Worm (Caenorhabditis elegans) whole organism, L1 larva: ENCODE results near the gene K08D9.6.
A peak's percentile ranks its signal among the peaks of the same experiment; 100 is the strongest.

Source experiments
- C04F5.9 ChIP-seq: sonication (generic microtip); optimal IDR thresholded peaks from 2 replicates; lab custom pipeline; 2016; ENCODE audit warnings: missing genetic modification characterization, missing compliant biosample characterization
- C16A3.4 ChIP-seq: fragments of 150-350 bp; optimal IDR thresholded peaks from 2 replicates; lab custom pipeline; 2014; ENCODE audit warnings: missing biosample characterization, missing genetic modification characterization
- C34B4.2 ChIP-seq: sonication (generic microtip); optimal IDR thresholded peaks from 2 replicates; lab custom pipeline; 2017; ENCODE audit warnings: mild to moderate bottlenecking, missing genetic modification characterization, missing compliant biosample characterization
- F16B12.6 ChIP-seq: fragments of 150-350 bp; optimal IDR thresholded peaks from 2 replicates; lab custom pipeline; 2014; ENCODE audit warnings: missing biosample characterization, missing genetic modification characterization
- Y116A8C.19 ChIP-seq: sonication (generic microtip); optimal IDR thresholded peaks from 2 replicates; lab custom pipeline; 2016; ENCODE audit warnings: missing compliant biosample characterization, missing genetic modification characterization, borderline replicate concordance
- alr-1 ChIP-seq: fragments of 200-800 bp; sonication (Bioruptor generic); optimal IDR thresholded peaks from 2 replicates; lab custom pipeline; 2018; ENCODE audit warnings: borderline replicate concordance, mild to moderate bottlenecking, missing genetic modification characterization, missing compliant biosample characterization
- blmp-1 ChIP-seq: fragments of 150-350 bp; optimal IDR thresholded peaks from 2 replicates; lab custom pipeline; 2014; ENCODE audit warnings: missing biosample characterization, missing genetic modification characterization
- ceh-63 ChIP-seq: fragments of 200-800 bp; sonication (Bioruptor generic); optimal IDR thresholded peaks from 2 replicates; lab custom pipeline; 2018; ENCODE audit warnings: mild to moderate bottlenecking, missing genetic modification characterization, missing compliant biosample characterization
- ceh-82 ChIP-seq, 3 experiments: fragments of 150-350 bp in 1 of 3; sonication (generic microtip) in 2 of 3; optimal IDR thresholded peaks; 2 replicates each; lab custom pipeline; 2014 to 2017; ENCODE audit warnings: missing biosample characterization in 3 of 3, missing genetic modification characterization in 3 of 3
- efl-1 ChIP-seq, 4 experiments: fragments of 150-350 bp; optimal IDR thresholded peaks in 3 of 4; peaks in 1 of 4; 1 replicate in 1 of 4; 2 replicates in 3 of 4; lab custom pipeline; 2014; ENCODE audit warnings: missing biosample characterization in 2 of 4, missing genetic modification characterization in 2 of 4, missing genetic modification reagents in 2 of 4
- egl-13 ChIP-seq: sonication (generic microtip); optimal IDR thresholded peaks from 2 replicates; lab custom pipeline; 2016; ENCODE audit warnings: missing genotype, missing genetic modification reagents, missing genetic modification characterization, missing compliant biosample characterization
- elt-2 ChIP-seq: sonication (generic microtip); optimal IDR thresholded peaks from 2 replicates; lab custom pipeline; 2016; ENCODE audit warnings: missing genetic modification characterization, mild to moderate bottlenecking, inconsistent platforms, missing compliant biosample characterization, missing genetic modification reagents
- fkh-4 ChIP-seq: sonication (generic microtip); optimal IDR thresholded peaks from 2 replicates; lab custom pipeline; 2016; ENCODE audit warnings: missing compliant biosample characterization, missing genetic modification characterization, borderline replicate concordance
- fkh-8 ChIP-seq: sonication (generic microtip); optimal IDR thresholded peaks from 2 replicates; lab custom pipeline; 2016; ENCODE audit warnings: mild to moderate bottlenecking, missing genetic modification characterization, missing compliant biosample characterization
- grh-1 ChIP-seq: fragments of 200-800 bp; sonication (Bioruptor generic); IDR thresholded peaks from 2 replicates; pipeline ENCODE4 v1.3.6; 2022; ENCODE audit warnings: missing genetic modification reagents, missing genetic modification characterization, missing compliant biosample characterization
- hlh-17 ChIP-seq: fragments of 200-800 bp; sonication (Bioruptor generic); optimal IDR thresholded peaks from 2 replicates; lab custom pipeline; 2018; ENCODE audit warnings: missing genetic modification characterization, mild to moderate bottlenecking, missing compliant biosample characterization, moderate library complexity, borderline replicate concordance
- irx-1 ChIP-seq: sonication (generic microtip); optimal IDR thresholded peaks from 2 replicates; lab custom pipeline; 2016; ENCODE audit warnings: missing genetic modification characterization, missing compliant biosample characterization
- jun-1 ChIP-seq: fragments of 150-350 bp; optimal IDR thresholded peaks from 2 replicates; lab custom pipeline; 2014; ENCODE audit warnings: missing biosample characterization, missing genetic modification reagents, missing genetic modification characterization
- lin-14 ChIP-seq: fragments of 200-800 bp; sonication (Bioruptor generic); optimal IDR thresholded peaks from 2 replicates; lab custom pipeline; 2018; ENCODE audit warnings: mild to moderate bottlenecking, missing genetic modification characterization, moderate library complexity, missing compliant biosample characterization
- lin-15B ChIP-seq: fragments of 150-350 bp; sonication (generic microtip); optimal IDR thresholded peaks from 3 replicates; lab custom pipeline; 2014; ENCODE audit warnings: missing biosample characterization, missing genetic modification characterization
- lir-3 ChIP-seq: sonication (generic microtip); optimal IDR thresholded peaks from 2 replicates; lab custom pipeline; 2016; ENCODE audit warnings: mild to moderate bottlenecking, missing genetic modification characterization, moderate library complexity, missing compliant biosample characterization; ENCODE audit not compliant: poor library complexity
- mep-1 ChIP-seq: fragments of 150-350 bp; optimal IDR thresholded peaks from 2 replicates; lab custom pipeline; 2014; ENCODE audit warnings: missing biosample characterization, missing genetic modification characterization
- nhr-12 ChIP-seq: sonication (generic microtip); optimal IDR thresholded peaks from 2 replicates; lab custom pipeline; 2017; ENCODE audit warnings: missing biosample characterization, missing genetic modification characterization
- nhr-19 ChIP-seq: fragments of 200-800 bp; sonication (Bioruptor generic); conservative IDR thresholded peaks from 2 replicates; pipeline ENCODE4 v1.3.6; 2022; ENCODE audit warnings: missing genetic modification characterization, missing compliant biosample characterization
- nhr-237 ChIP-seq: fragments of 150-350 bp; optimal IDR thresholded peaks from 2 replicates; lab custom pipeline; 2014; ENCODE audit warnings: missing biosample characterization, missing genetic modification characterization
- nhr-28 ChIP-seq: fragments of 150-350 bp; optimal IDR thresholded peaks from 2 replicates; lab custom pipeline; 2014; ENCODE audit warnings: missing biosample characterization, missing genetic modification characterization
- nhr-71 ChIP-seq: sonication (generic microtip); optimal IDR thresholded peaks from 2 replicates; lab custom pipeline; 2016; ENCODE audit warnings: mild to moderate bottlenecking, missing genetic modification characterization, moderate library complexity, missing compliant biosample characterization
- nhr-76 ChIP-seq: sonication (generic microtip); optimal IDR thresholded peaks from 2 replicates; lab custom pipeline; 2017; ENCODE audit warnings: missing biosample characterization, missing genetic modification characterization
- nhr-77 ChIP-seq: fragments of 150-350 bp; optimal IDR thresholded peaks from 2 replicates; lab custom pipeline; 2014; ENCODE audit warnings: missing biosample characterization, missing genetic modification characterization
- pax-3 ChIP-seq: fragments of 200-800 bp; sonication (Bioruptor generic); optimal IDR thresholded peaks from 2 replicates; lab custom pipeline; 2018; ENCODE audit warnings: mild to moderate bottlenecking, missing genetic modification characterization, moderate library complexity, missing compliant biosample characterization
- pqm-1 ChIP-seq: sonication (generic microtip); optimal IDR thresholded peaks from 3 replicates; lab custom pipeline; 2017; ENCODE audit warnings: missing biosample characterization, missing genetic modification characterization
- rnt-1 ChIP-seq: sonication (generic microtip); optimal IDR thresholded peaks from 2 replicates; lab custom pipeline; 2016; ENCODE audit warnings: mild to moderate bottlenecking, missing genetic modification characterization, moderate library complexity, missing compliant biosample characterization
- skn-1 ChIP-seq: fragments of 150-350 bp; optimal IDR thresholded peaks from 2 replicates; lab custom pipeline; 2014; ENCODE audit warnings: missing biosample characterization, missing genetic modification characterization
- snu-23 ChIP-seq: sonication (generic microtip); optimal IDR thresholded peaks from 2 replicates; lab custom pipeline; 2016; ENCODE audit warnings: missing genetic modification characterization, missing compliant biosample characterization
- sptf-1 ChIP-seq: fragments of 150-350 bp; optimal IDR thresholded peaks from 2 replicates; lab custom pipeline; 2014; ENCODE audit warnings: missing biosample characterization, missing genetic modification characterization
- sup-37 ChIP-seq: fragments of 200-800 bp; sonication (Bioruptor generic); optimal IDR thresholded peaks from 2 replicates; lab custom pipeline; 2018; ENCODE audit warnings: mild to moderate bottlenecking, missing genetic modification characterization, missing compliant biosample characterization
- tbx-2 ChIP-seq: sonication (generic microtip); optimal IDR thresholded peaks from 2 replicates; lab custom pipeline; 2016; ENCODE audit warnings: missing genetic modification characterization, missing compliant biosample characterization
- tlp-1 ChIP-seq: fragments of 150-350 bp; optimal IDR thresholded peaks from 2 replicates; lab custom pipeline; 2014; ENCODE audit warnings: missing biosample characterization, missing genetic modification characterization
- unc-86 ChIP-seq: sonication (generic microtip); optimal IDR thresholded peaks from 2 replicates; lab custom pipeline; 2016; ENCODE audit warnings: missing genetic modification characterization, missing compliant biosample characterization
- unc-98 ChIP-seq: fragments of 200-800 bp; sonication (Bioruptor generic); IDR thresholded peaks from 2 replicates; pipeline ENCODE4 v1.3.6; 2022; ENCODE audit warnings: missing genetic modification characterization, missing compliant biosample characterization
- xbp-1 ChIP-seq: sonication (generic microtip); optimal IDR thresholded peaks from 2 replicates; lab custom pipeline; 2016; ENCODE audit warnings: missing genetic modification characterization, missing compliant biosample characterization

K08D9.6 gene

DNA sequence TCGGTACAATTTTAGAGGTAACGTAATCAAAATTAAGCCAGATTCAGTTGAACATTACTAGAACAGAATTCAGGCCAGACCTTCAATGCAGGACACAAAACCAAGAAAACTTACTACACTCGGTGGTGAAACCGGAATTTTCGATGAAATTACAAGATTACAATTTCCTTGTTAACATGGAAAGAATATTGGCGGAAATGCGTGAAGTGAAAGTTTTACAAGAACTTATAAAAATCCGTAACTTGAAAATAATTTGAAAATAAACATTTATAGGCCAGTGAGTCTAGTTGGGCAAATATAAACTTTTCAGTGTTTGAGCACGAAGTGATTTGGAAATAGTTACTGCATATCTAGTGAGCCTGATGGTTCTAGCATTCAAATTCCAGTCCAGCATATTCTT is at the start of gene K08D9.6:
Gene K08D9.6 (minus strand): TSS at position 101 of the 400 bp plus-strand sequence.
- TF ChIP-seq C16A3.4: no peak
- TF ChIP-seq fkh-8 (tag; lab: Kevin White, UChicago): no peak
- no peak for TF ChIP-seq snu-23 (GFP tag; lab: Kevin White, UChicago)
- TF ChIP-seq alr-1 (tag; lab: Kevin White, UChicago): no peak
- no peak for TF ChIP-seq nhr-76
- TF ChIP-seq xbp-1: no peak
- TF ChIP-seq pax-3 (tag; lab: Kevin White, UChicago): no peak
- TF ChIP-seq nhr-19: no peak
- TF ChIP-seq rnt-1: no peak
- TF ChIP-seq unc-86: no peak
- TF ChIP-seq efl-1 (optimal IDR thresholded peaks at IDR 0.05; lab: Kevin White, UChicago): no peak
- no peak for TF ChIP-seq efl-1 (GFP tag; optimal IDR thresholded peaks at IDR 0.05 in 1 of 2; lab: Kevin White, UChicago)
- TF ChIP-seq hlh-17: no peak
- TF ChIP-seq sptf-1: no peak
- TF ChIP-seq jun-1 (tag; lab: Kevin White, UChicago): no peak

- TF ChIP-seq rnt-1 (no peak), nhr-237 (no peak), tbx-2 (tag; lab: Kevin White, UChicago) (no peak), nhr-77 (no peak)
Observed at ce11 chrV:3282957-3283356, 48.2 kb upstream of the K08D9.6 start, which contains the start of gene str-64. TSS of gene str-64 (plus strand) at chrV:3283257.

DNA sequence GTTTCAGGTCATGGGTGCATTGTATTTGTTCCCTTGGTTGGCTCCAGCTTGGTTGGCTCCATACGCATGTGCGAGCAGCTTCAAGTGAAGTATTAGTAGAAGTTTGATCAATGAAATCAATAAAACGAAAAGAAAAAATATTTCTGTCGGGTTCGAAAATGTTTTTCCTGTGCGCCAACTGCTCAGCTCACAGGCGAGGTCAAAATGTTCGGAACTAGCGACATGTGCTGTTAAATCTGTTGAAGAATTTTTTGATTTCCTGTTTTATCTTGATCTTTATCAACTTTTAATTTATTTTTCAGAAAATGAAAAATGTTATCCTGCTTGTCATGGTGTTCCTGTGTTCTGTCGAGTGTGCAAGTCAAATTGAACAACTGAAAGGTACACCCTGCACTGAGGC is 46.7 kb upstream of the K08D9.6 start, which contains the start of gene T28A11.25:
Gene T28A11.25 (plus strand): TSS at position 301 of the 400 bp plus-strand sequence.
- no peak for TF ChIP-seq mep-1
- no peak for TF ChIP-seq ceh-82 (tag; optimal IDR thresholded peaks at IDR 0.05; lab: Kevin White, UChicago)
- TF ChIP-seq rnt-1: peak; percentile 16
- no peak for TF ChIP-seq nhr-12 (tag; lab: Kevin White, UChicago)
- no peak for TF ChIP-seq efl-1 (optimal IDR thresholded peaks at IDR 0.05; lab: Kevin White, UChicago)
- no peak for TF ChIP-seq efl-1 (GFP tag; optimal IDR thresholded peaks at IDR 0.05 in 1 of 2; lab: Kevin White, UChicago)
- no peak for TF ChIP-seq blmp-1 (tag; lab: Kevin White, UChicago)
- no peak for TF ChIP-seq grh-1 (GFP tag; lab: Robert Waterston, UW)

- TF ChIP-seq nhr-19 (peak; percentile 14; the same call in 1 of the 2 replicates), nhr-71 (tag; lab: Kevin White, UChicago) (peak; percentile 56), rnt-1 (peak; percentile 44), C16A3.4 (no peak), pqm-1 (tag; lab: Kevin White, UChicago) (no peak), lin-14 (peak; percentile 42), fkh-4 (tag; lab: Kevin White, UChicago) (no peak), efl-1 (optimal IDR thresholded peaks at IDR 0.05; lab: Kevin White, UChicago) (no peak), efl-1 (GFP tag; optimal IDR thresholded peaks at IDR 0.05 in 1 of 2; lab: Kevin White, UChicago) (peak in 1 of 2 experiments; percentile 53)
- TF ChIP-seq, all 84 proteins: peak for 5
Observed at ce11 chrV:3280009-3280408, 45.2 kb upstream of the K08D9.6 start, which contains the start of gene T28A11.2. TSS of gene T28A11.2 (plus strand) at chrV:3280379.

- no peak for TF ChIP-seq snu-23 (GFP tag; lab: Kevin White, UChicago)
- peak; percentile 65 for TF ChIP-seq rnt-1
- TF ChIP-seq nhr-71 (tag; lab: Kevin White, UChicago): peak; percentile 35
- TF ChIP-seq elt-2 (tag; lab: Kevin White, UChicago): no peak
- TF ChIP-seq lin-14: peak; percentile 53
- TF ChIP-seq skn-1: no peak
- TF ChIP-seq, all 84 proteins: peak for 3
Observed at ce11 chrV:3279138-3279537, 44.4 kb upstream of the K08D9.6 start.

ce11 chrV:3278101-3278639 is 43.4 kb upstream of the K08D9.6 start, which contains the start of gene fbxa-64:
TSS of gene fbxa-64 (minus strand) at chrV:3278151.
- TF ChIP-seq nhr-237 (no peak), alr-1 (tag; lab: Kevin White, UChicago) (no peak), sup-37 (GFP tag; lab: Kevin White, UChicago) (no peak), egl-13 (tag; lab: Kevin White, UChicago) (no peak), C34B4.2 (no peak), C04F5.9 (no peak), skn-1 (no peak), sptf-1 (no peak), nhr-28 (tag; lab: Kevin White, UChicago) (no peak), irx-1 (tag; lab: Kevin White, UChicago) (no peak), lir-3 (no peak), ceh-63 (no peak), tlp-1 (no peak), jun-1 (tag; lab: Kevin White, UChicago) (no peak), Y116A8C.19 (no peak), F16B12.6 (tag; lab: Kevin White, UChicago) (peak; percentile 83), lin-15B (tag; lab: Kevin White, UChicago) (no peak), snu-23 (GFP tag; lab: Kevin White, UChicago) (peak; percentile 44), unc-98 (GFP tag; lab: Robert Waterston, UW) (no peak)
